Worm (Caenorhabditis elegans) whole organism, L2 larva: ENCODE results near the gene srd-27.
"Not testable (repeated sequence)": the region's sequence is repeated elsewhere in the genome, so short reads cannot be mapped to it uniquely, and the experiment has no call there.

Experiments
- C34F6.9 ChIP-seq: fragments of 150-350 bp; optimal IDR thresholded peaks from 2 replicates; lab custom pipeline; 2014; ENCODE audit warnings: missing biosample characterization, missing genetic modification characterization
- ZK546.5 ChIP-seq: sonication (generic microtip); optimal IDR thresholded peaks from 2 replicates; lab custom pipeline; 2017; ENCODE audit warnings: missing biosample characterization, missing genetic modification characterization
- blmp-1 ChIP-seq: sonication (generic microtip); optimal IDR thresholded peaks from 2 replicates; lab custom pipeline; 2017; ENCODE audit warnings: missing genetic modification characterization, mild to moderate bottlenecking, missing compliant biosample characterization, antibody characterized with exemption, moderate library complexity; ENCODE audit not compliant: insufficient read depth
- ceh-16 ChIP-seq: fragments of 150-350 bp; optimal IDR thresholded peaks from 2 replicates; lab custom pipeline; 2014; ENCODE audit warnings: missing biosample characterization, missing genetic modification characterization
- dmd-4 ChIP-seq: sonication (generic microtip); optimal IDR thresholded peaks from 2 replicates; lab custom pipeline; 2017; ENCODE audit warnings: missing biosample characterization, missing genetic modification characterization
- gmeb-1 ChIP-seq: fragments of 150-350 bp; optimal IDR thresholded peaks from 2 replicates; lab custom pipeline; 2014; ENCODE audit warnings: missing biosample characterization, missing genetic modification characterization
- nhr-129 ChIP-seq: fragments of 150-350 bp; optimal IDR thresholded peaks from 2 replicates; lab custom pipeline; 2014; ENCODE audit warnings: missing biosample characterization, missing genetic modification characterization
- nhr-25 ChIP-seq: fragments of 150-350 bp; sonication (generic microtip); optimal IDR thresholded peaks from 3 replicates; lab custom pipeline; 2014; ENCODE audit warnings: missing biosample characterization, missing genetic modification characterization
- sem-4 ChIP-seq: fragments of 150-350 bp; optimal IDR thresholded peaks from 2 replicates; lab custom pipeline; 2014; ENCODE audit warnings: missing biosample characterization, missing genetic modification reagents, missing genetic modification characterization
- sma-9 ChIP-seq, 2 experiments: fragments of 150-350 bp in 1 of 2; sonication (generic microtip) in 1 of 2; optimal IDR thresholded peaks; 2 replicates each; lab custom pipeline; 2014 to 2016; ENCODE audit warnings: missing genetic modification characterization in 2 of 2, mild to moderate bottlenecking in 1 of 2, missing biosample characterization in 1 of 2, missing compliant biosample characterization in 1 of 2, missing genetic modification reagents in 1 of 2, moderate library complexity in 1 of 2
- snpc-4 ChIP-seq: fragments of 150-350 bp; optimal IDR thresholded peaks from 2 replicates; lab custom pipeline; 2014; ENCODE audit warnings: missing biosample characterization, missing genetic modification characterization
- unc-39 ChIP-seq: fragments of 150-350 bp; optimal IDR thresholded peaks from 2 replicates; lab custom pipeline; 2014; ENCODE audit warnings: missing biosample characterization, missing genetic modification characterization
- unc-62 ChIP-seq: fragments of 150-350 bp; optimal IDR thresholded peaks from 2 replicates; lab custom pipeline; 2014; ENCODE audit warnings: missing biosample characterization, missing genetic modification reagents, missing genetic modification characterization
- ztf-1 ChIP-seq: fragments of 200-800 bp; sonication (Bioruptor generic); conservative IDR thresholded peaks from 2 replicates; pipeline ENCODE4 v1.3.6; 2022; ENCODE audit warnings: missing genetic modification characterization, missing compliant biosample characterization
- ztf-4 ChIP-seq: fragments of 150-350 bp; optimal IDR thresholded peaks from 2 replicates; lab custom pipeline; 2014; ENCODE audit warnings: missing biosample characterization, missing genetic modification characterization

srd-27 gene

ce11 chrV:15833622-15834021 lies 30.4 kb downstream of the srd-27 start, which contains the start of gene srbc-54:
TSS of gene srbc-54 (minus strand) at chrV:15833722.
- no peak for TF ChIP-seq unc-62
- no peak for TF ChIP-seq blmp-1 (tag; lab: Kevin White, UChicago)
- TF ChIP-seq nhr-25, result no peak
- no peak for TF ChIP-seq ceh-16
- TF ChIP-seq C34F6.9 (tag; lab: Kevin White, UChicago), result no peak
- TF ChIP-seq ZK546.5 (tag; lab: Kevin White, UChicago), result no peak

ce11 chrV:15841095-15841494 lies 37.9 kb downstream of the srd-27 start, which contains the start of gene srh-149:
TSS of gene srh-149 (minus strand) at chrV:15841195.
- TF ChIP-seq unc-39 (tag; lab: Kevin White, UChicago) (no peak), sma-9 (GFP tag; optimal IDR thresholded peaks at IDR 0.05; lab: Kevin White, UChicago) (no peak), sma-9 (tag; optimal IDR thresholded peaks at IDR 0.05; lab: Kevin White, UChicago) (no peak), ztf-1 (no peak), gmeb-1 (tag; lab: Kevin White, UChicago) (no peak), nhr-25 (no peak), snpc-4 (no peak), dmd-4 (tag; lab: Kevin White, UChicago) (no peak)

- TF ChIP-seq ztf-4; nhr-129 (tag; lab: Kevin White, UChicago); sem-4 (tag; lab: Kevin White, UChicago): not testable (repeated sequence)
Observed at ce11 chrV:15850276-15850811, 47.2 kb downstream of the srd-27 start, which contains the start of gene srh-147. TSS of gene srh-147 (minus strand) at chrV:15850326.
